Worm (Caenorhabditis elegans) whole organism, L4 larva: Measurements from ENCODE around the gene mnm-2.

ENCODE experiments used
- D1046.2 ChIP-seq: fragments of 200-800 bp; sonication (Bioruptor generic); IDR thresholded peaks from 2 replicates; pipeline ENCODE4 v1.3.6; 2022; ENCODE audit warnings: missing genetic modification characterization, missing compliant biosample characterization
- F10B5.3 ChIP-seq: sonication (generic microtip); optimal IDR thresholded peaks from 2 replicates; lab custom pipeline; 2016; ENCODE audit warnings: mild to moderate bottlenecking, missing genetic modification characterization, missing compliant biosample characterization
- F26F4.8 ChIP-seq: fragments of 200-800 bp; sonication (Bioruptor generic); conservative IDR thresholded peaks from 2 replicates; pipeline ENCODE4 v1.3.6; 2022; ENCODE audit warnings: missing genetic modification characterization, missing compliant biosample characterization
- F44E2.7 ChIP-seq: fragments of 200-800 bp; sonication (Bioruptor generic); IDR thresholded peaks from 2 replicates; pipeline ENCODE4 v2.1.2; 2022; ENCODE audit warnings: missing genetic modification characterization, missing compliant biosample characterization
- R02D3.7 ChIP-seq: fragments of 150-350 bp; sonication (generic microtip); optimal IDR thresholded peaks from 3 replicates; lab custom pipeline; 2014; ENCODE audit warnings: missing biosample characterization, missing genetic modification characterization
- T20F7.1 ChIP-seq: fragments of 200-800 bp; sonication (Bioruptor generic); optimal IDR thresholded peaks from 2 replicates; lab custom pipeline; 2018; ENCODE audit warnings: mild to moderate bottlenecking, missing genetic modification characterization, missing compliant biosample characterization
- T26A8.4 ChIP-seq: fragments of 200-800 bp; sonication (Bioruptor generic); IDR thresholded peaks from 2 replicates; pipeline ENCODE4 v1.3.6; 2022; ENCODE audit warnings: missing genetic modification characterization, missing compliant biosample characterization
- Y48G9A.11 ChIP-seq: fragments of 200-800 bp; sonication (Bioruptor generic); IDR thresholded peaks from 2 replicates; pipeline ENCODE4 v1.3.6; 2022; ENCODE audit warnings: missing genetic modification reagents, missing genetic modification characterization, missing compliant biosample characterization
- ZK337.2 ChIP-seq: fragments of 200-800 bp; sonication (Bioruptor generic); IDR thresholded peaks from 2 replicates; pipeline ENCODE4 v1.3.6; 2022; ENCODE audit warnings: missing genetic modification reagents, missing genetic modification characterization, missing compliant biosample characterization
- ZK546.5 ChIP-seq, 2 experiments: sonication (generic microtip); optimal IDR thresholded peaks; 2 replicates each; lab custom pipeline; 2017; ENCODE audit warnings: missing biosample characterization in 2 of 2, missing genetic modification characterization in 2 of 2
- aha-1 ChIP-seq: fragments of 150-350 bp; peaks from one replicate; lab custom pipeline; 2014; ENCODE audit warnings: missing biosample characterization, missing genetic modification characterization
- aly-2 ChIP-seq: sonication (generic microtip); optimal IDR thresholded peaks from 2 replicates; lab custom pipeline; 2018; ENCODE audit warnings: missing biosample characterization, missing genetic modification characterization
- ama-1 ChIP-seq: fragments of 150-350 bp; optimal IDR thresholded peaks from 2 replicates; lab custom pipeline; 2014; ENCODE audit warnings: inconsistent platforms, mixed read lengths
- ceh-44 ChIP-seq: fragments of 200-800 bp; sonication (Bioruptor generic); IDR thresholded peaks from 2 replicates; pipeline ENCODE4 v1.3.6; 2022; ENCODE audit warnings: missing genetic modification reagents, missing genetic modification characterization, missing compliant biosample characterization
- ces-1 ChIP-seq: fragments of 150-350 bp; sonication (generic microtip); optimal IDR thresholded peaks from 4 replicates; lab custom pipeline; 2014; ENCODE audit warnings: missing biosample characterization, missing genetic modification reagents, missing genetic modification characterization
- cey-2 ChIP-seq: sonication (generic microtip); optimal IDR thresholded peaks from 3 replicates; lab custom pipeline; 2017; ENCODE audit warnings: missing genetic modification characterization, mild to moderate bottlenecking, missing compliant biosample characterization, antibody characterized with exemption, borderline replicate concordance; ENCODE audit not compliant: insufficient read depth
- daf-12 ChIP-seq: fragments of 150-350 bp; optimal IDR thresholded peaks from 2 replicates; lab custom pipeline; 2014; ENCODE audit warnings: missing biosample characterization, missing genetic modification reagents, missing genetic modification characterization
- daf-16 ChIP-seq, 3 experiments: sonication (generic microtip); optimal IDR thresholded peaks; 2 replicates each; lab custom pipeline; 2016 to 2017; ENCODE audit warnings: missing genetic modification characterization in 3 of 3, missing genetic modification reagents in 3 of 3, mild to moderate bottlenecking in 2 of 3, missing compliant biosample characterization in 2 of 3, missing biosample characterization in 1 of 3, moderate library complexity in 1 of 3
- dmd-6 ChIP-seq: fragments of 200-800 bp; sonication (Bioruptor generic); IDR thresholded peaks from 2 replicates; pipeline ENCODE4 v1.3.6; 2022; ENCODE audit warnings: missing genetic modification reagents, missing genetic modification characterization, missing compliant biosample characterization
- dpl-1 ChIP-seq: fragments of 150-350 bp; optimal IDR thresholded peaks from 2 replicates; lab custom pipeline; 2014; ENCODE audit warnings: missing biosample characterization, missing genetic modification reagents, missing genetic modification characterization
- dve-1 ChIP-seq: sonication (generic microtip); optimal IDR thresholded peaks from 2 replicates; lab custom pipeline; 2017; ENCODE audit warnings: antibody characterized with exemption, mild to moderate bottlenecking, missing genetic modification characterization, missing compliant biosample characterization; ENCODE audit not compliant: insufficient read depth
- fos-1 ChIP-seq: fragments of 150-350 bp; optimal IDR thresholded peaks from 2 replicates; lab custom pipeline; 2014; ENCODE audit warnings: missing biosample characterization, missing genetic modification characterization
- hif-1 ChIP-seq, 2 experiments: sonication (generic microtip); optimal IDR thresholded peaks; 2 replicates each; lab custom pipeline; 2016 to 2017; ENCODE audit warnings: missing compliant biosample characterization in 2 of 2, missing genetic modification characterization in 2 of 2, missing genetic modification reagents in 2 of 2, missing genotype in 2 of 2, mild to moderate bottlenecking in 1 of 2
- hlh-11 ChIP-seq: fragments of 200-800 bp; sonication (Bioruptor generic); optimal IDR thresholded peaks from 2 replicates; lab custom pipeline; 2018; ENCODE audit warnings: mild to moderate bottlenecking, missing genetic modification characterization, missing compliant biosample characterization
- hmg-1.1 ChIP-seq: fragments of 200-800 bp; sonication (Bioruptor generic); IDR thresholded peaks from 2 replicates; pipeline ENCODE4 v1.3.6; 2022; ENCODE audit warnings: missing genetic modification reagents, missing genetic modification characterization, missing compliant biosample characterization
- jun-1 ChIP-seq: fragments of 150-350 bp; optimal IDR thresholded peaks from 2 replicates; lab custom pipeline; 2014; ENCODE audit warnings: missing biosample characterization, missing genetic modification reagents, missing genetic modification characterization
- lin-13 ChIP-seq: fragments of 150-350 bp; optimal IDR thresholded peaks from 2 replicates; lab custom pipeline; 2014; ENCODE audit warnings: missing biosample characterization, missing genetic modification reagents, missing genetic modification characterization
- lin-29 ChIP-seq: fragments of 200-800 bp; sonication (Bioruptor generic); IDR thresholded peaks from 2 replicates; pipeline ENCODE4 v1.3.6; 2022; ENCODE audit warnings: missing genetic modification reagents, missing genetic modification characterization, missing compliant biosample characterization
- lin-39 ChIP-seq: fragments of 150-350 bp; optimal IDR thresholded peaks from 2 replicates; lab custom pipeline; 2014; ENCODE audit warnings: missing biosample characterization, missing genetic modification reagents, missing genetic modification characterization
- madf-5 ChIP-seq, 2 experiments: fragments of 200-800 bp; sonication (Bioruptor generic); IDR thresholded peaks; 2 replicates each; pipeline ENCODE4 v1.3.6; 2022; ENCODE audit warnings: missing compliant biosample characterization in 2 of 2, missing genetic modification characterization in 2 of 2
- mdl-1 ChIP-seq, 2 experiments: fragments of 150-350 bp in 1 of 2; sonication (generic microtip) in 1 of 2; optimal IDR thresholded peaks; 2 replicates each; lab custom pipeline; 2014 to 2017; ENCODE audit warnings: missing biosample characterization in 2 of 2, missing genetic modification characterization in 2 of 2
- mdt-29 ChIP-seq: fragments of 200-800 bp; sonication (Bioruptor generic); IDR thresholded peaks from 2 replicates; pipeline ENCODE4 v1.3.6; 2022; ENCODE audit warnings: missing genetic modification reagents, missing genetic modification characterization, missing compliant biosample characterization
- mxl-2 ChIP-seq: fragments of 200-800 bp; sonication (Bioruptor generic); conservative IDR thresholded peaks from 2 replicates; pipeline ENCODE4 v1.3.6; 2022; ENCODE audit warnings: missing genetic modification reagents, missing genetic modification characterization, missing compliant biosample characterization
- nhr-10 ChIP-seq: fragments of 150-350 bp; optimal IDR thresholded peaks from 2 replicates; lab custom pipeline; 2014; ENCODE audit warnings: missing biosample characterization, missing genetic modification characterization
- nhr-11 ChIP-seq: fragments of 150-350 bp; optimal IDR thresholded peaks from 2 replicates; lab custom pipeline; 2014; ENCODE audit warnings: missing biosample characterization, missing genetic modification characterization
- nhr-28 ChIP-seq: fragments of 150-350 bp; optimal IDR thresholded peaks from 2 replicates; lab custom pipeline; 2014; ENCODE audit warnings: missing biosample characterization, missing genetic modification characterization
- nhr-42 ChIP-seq: fragments of 200-800 bp; sonication (Bioruptor generic); IDR thresholded peaks from 2 replicates; pipeline ENCODE4 v1.3.6; 2022; ENCODE audit warnings: missing genetic modification characterization, missing compliant biosample characterization
- nhr-48 ChIP-seq: sonication (generic microtip); optimal IDR thresholded peaks from 2 replicates; lab custom pipeline; 2016; ENCODE audit warnings: mild to moderate bottlenecking, missing genetic modification characterization, missing compliant biosample characterization
- nhr-76 ChIP-seq: fragments of 150-350 bp; optimal IDR thresholded peaks from 2 replicates; lab custom pipeline; 2014; ENCODE audit warnings: missing biosample characterization, missing genetic modification characterization
- nhr-77 ChIP-seq: fragments of 150-350 bp; optimal IDR thresholded peaks from 2 replicates; lab custom pipeline; 2014; ENCODE audit warnings: missing biosample characterization, missing genetic modification characterization
- php-3 ChIP-seq: fragments of 200-800 bp; sonication (Bioruptor generic); IDR thresholded peaks from 2 replicates; pipeline ENCODE4 v1.3.6; 2022; ENCODE audit warnings: missing genetic modification reagents, missing genetic modification characterization, missing compliant biosample characterization
- pqm-1 ChIP-seq: sonication (generic microtip); optimal IDR thresholded peaks from 2 replicates; lab custom pipeline; 2017; ENCODE audit warnings: missing biosample characterization, missing genetic modification characterization
- sdz-12 ChIP-seq: fragments of 200-800 bp; sonication (Bioruptor generic); optimal IDR thresholded peaks from 2 replicates; lab custom pipeline; 2018; ENCODE audit warnings: mild to moderate bottlenecking, missing genetic modification characterization, missing compliant biosample characterization
- snpc-4 ChIP-seq: fragments of 150-350 bp; optimal IDR thresholded peaks from 2 replicates; lab custom pipeline; 2014; ENCODE audit warnings: missing biosample characterization, missing genetic modification characterization
- spr-1 ChIP-seq: sonication (generic microtip); optimal IDR thresholded peaks from 2 replicates; lab custom pipeline; 2016; ENCODE audit warnings: mild to moderate bottlenecking, missing genetic modification characterization, missing compliant biosample characterization
- spr-3 ChIP-seq: fragments of 200-800 bp; sonication (Bioruptor generic); optimal IDR thresholded peaks from 2 replicates; lab custom pipeline; 2018; ENCODE audit warnings: mild to moderate bottlenecking, missing genetic modification characterization, missing compliant biosample characterization
- tag-97 ChIP-seq: fragments of 200-800 bp; sonication (Bioruptor generic); IDR thresholded peaks from 2 replicates; pipeline ENCODE4 v1.3.6; 2022; ENCODE audit warnings: missing genetic modification characterization, missing compliant biosample characterization
- tra-1 ChIP-seq: fragments of 200-800 bp; sonication (Bioruptor generic); IDR thresholded peaks from 2 replicates; pipeline ENCODE4 v1.3.6; 2022; ENCODE audit warnings: missing genetic modification reagents, missing genetic modification characterization, missing compliant biosample characterization
- unc-62 ChIP-seq, 3 experiments: fragments of 150-350 bp in 1 of 3; sonication (generic microtip); optimal IDR thresholded peaks in 2 of 3; peaks in 1 of 3; 1 replicate in 1 of 3; 2 replicates in 2 of 3; lab custom pipeline; 2014 to 2017; ENCODE audit warnings: missing biosample characterization in 3 of 3, missing genetic modification characterization in 3 of 3, missing genetic modification reagents in 3 of 3, missing genotype in 1 of 3
- zfp-3 ChIP-seq: fragments of 200-800 bp; sonication (Bioruptor generic); conservative IDR thresholded peaks from 2 replicates; pipeline ENCODE4 v1.3.6; 2022; ENCODE audit warnings: missing genetic modification reagents, missing genetic modification characterization, missing compliant biosample characterization
- zip-11 ChIP-seq: fragments of 200-800 bp; sonication (Bioruptor generic); IDR thresholded peaks from 2 replicates; pipeline ENCODE4 v1.3.6; 2022; ENCODE audit warnings: missing genetic modification characterization, missing compliant biosample characterization
- ztf-7 ChIP-seq: fragments of 150-350 bp; optimal IDR thresholded peaks from 2 replicates; lab custom pipeline; 2014; ENCODE audit warnings: missing biosample characterization, missing genetic modification characterization

Gene mnm-2

ce11 chrX:7445734-7446133, 21.0 kb upstream of the mnm-2 start:
- TF ChIP-seq ztf-7 (tag; lab: Kevin White, UChicago): no peak
- TF ChIP-seq nhr-10: no peak
- TF ChIP-seq lin-13: no peak
- no peak for TF ChIP-seq nhr-76 (tag; lab: Kevin White, UChicago)
- no peak for TF ChIP-seq daf-16 (GFP tag; optimal IDR thresholded peaks at IDR 0.05; lab: Kevin White, UChicago)
- TF ChIP-seq daf-16 (tag; optimal IDR thresholded peaks at IDR 0.05; lab: Kevin White, UChicago): peak; percentile 38
- TF ChIP-seq F10B5.3 (tag; lab: Kevin White, UChicago): no peak
- TF ChIP-seq hmg-1.1 (GFP tag; lab: Robert Waterston, UW): no peak
- TF ChIP-seq nhr-77 (tag; lab: Kevin White, UChicago): peak; percentile 7
- TF ChIP-seq T26A8.4: no peak
- TF ChIP-seq tra-1: peak; percentile 68; the same call in 1 of the 2 replicates
- TF ChIP-seq spr-3 (GFP tag; lab: Kevin White, UChicago): no peak
- no peak for TF ChIP-seq dpl-1 (GFP tag; lab: Kevin White, UChicago)
- no peak for TF ChIP-seq T20F7.1 (GFP tag; lab: Kevin White, UChicago)
- no peak for TF ChIP-seq aha-1
- TF ChIP-seq ceh-44 (GFP tag; lab: Robert Waterston, UW): no peak
- TF ChIP-seq daf-12: no peak
- peak; percentile 8 for TF ChIP-seq dve-1 (tag; lab: Kevin White, UChicago)
- no peak for TF ChIP-seq tag-97 (GFP tag; lab: Robert Waterston, UW)
- TF ChIP-seq nhr-11 (tag; lab: Kevin White, UChicago): no peak
- TF ChIP-seq cey-2 (tag; lab: Kevin White, UChicago): no peak
- no peak for TF ChIP-seq F26F4.8 (GFP tag; lab: Robert Waterston, UW)
- no peak for TF ChIP-seq aly-2 (tag; lab: Kevin White, UChicago)
- TF ChIP-seq ama-1: no peak
- TF ChIP-seq nhr-28 (tag; lab: Kevin White, UChicago): peak; percentile 89
- TF ChIP-seq ZK337.2: no peak
- no peak for TF ChIP-seq Y48G9A.11 (GFP tag; lab: Robert Waterston, UW)
- no peak for TF ChIP-seq sdz-12 (GFP tag; lab: Kevin White, UChicago)
- TF ChIP-seq mxl-2: 0 out of 2 replicates have a peak, but pooled peaks have one; percentile 43
- no peak for TF ChIP-seq lin-39
- TF ChIP-seq ces-1 (GFP tag; lab: Kevin White, UChicago): no peak
- no peak for TF ChIP-seq D1046.2
- TF ChIP-seq R02D3.7 (tag; lab: Kevin White, UChicago): no peak
- TF ChIP-seq lin-29 (GFP tag; lab: Robert Waterston, UW): no peak
- peak; percentile 32 for TF ChIP-seq nhr-48 (tag; lab: Kevin White, UChicago)
- peak; percentile 78 for TF ChIP-seq hlh-11 (tag; lab: Kevin White, UChicago)
- no peak for TF ChIP-seq jun-1 (tag; lab: Kevin White, UChicago)
- TF ChIP-seq mdt-29: peak; percentile 43; the same call in 1 of the 2 replicates
- no peak for TF ChIP-seq unc-62 (GFP tag; optimal IDR thresholded peaks at IDR 0.05 in 1 of 2; lab: Kevin White, UChicago)
- no peak for TF ChIP-seq unc-62 (tag; optimal IDR thresholded peaks at IDR 0.05; lab: Kevin White, UChicago)
- TF ChIP-seq hif-1 (tag; optimal IDR thresholded peaks at IDR 0.05; lab: Kevin White, UChicago): peak; percentile 91 to 94
- TF ChIP-seq zip-11 (GFP tag; lab: Robert Waterston, UW): no peak
- no peak for TF ChIP-seq mdl-1 (tag; optimal IDR thresholded peaks at IDR 0.05; lab: Kevin White, UChicago)
- TF ChIP-seq spr-1 (tag; lab: Kevin White, UChicago): no peak
- TF ChIP-seq madf-5 (GFP tag; IDR thresholded peaks at IDR 0.05; lab: Robert Waterston, UW): no peak
- TF ChIP-seq fos-1 (tag; lab: Kevin White, UChicago): no peak
- TF ChIP-seq php-3 (GFP tag; lab: Robert Waterston, UW): 0 out of 2 replicates have a peak, but pooled peaks have one; percentile 30
- no peak for TF ChIP-seq snpc-4 (tag; lab: Kevin White, UChicago)
- peak; percentile 31 for TF ChIP-seq pqm-1
- peak; percentile 89 for TF ChIP-seq dmd-6
- TF ChIP-seq nhr-42: no peak
- no peak for TF ChIP-seq F44E2.7 (GFP tag; lab: Robert Waterston, UW)
- no peak for TF ChIP-seq zfp-3
- no peak for TF ChIP-seq ZK546.5 (tag; optimal IDR thresholded peaks at IDR 0.05; lab: Kevin White, UChicago)
